Worm (Caenorhabditis elegans) whole organism, L4 larva: ENCODE data around the gene R06F6.8.

ENCODE experiments used
- aly-2 ChIP-seq: sonication (generic microtip); optimal IDR thresholded peaks from 2 replicates; lab custom pipeline; 2018; ENCODE audit warnings: missing biosample characterization, missing genetic modification characterization
- ceh-82 ChIP-seq: sonication (generic microtip); optimal IDR thresholded peaks from 2 replicates; lab custom pipeline; 2017; ENCODE audit warnings: missing biosample characterization, missing genetic modification characterization
- ces-1 ChIP-seq: fragments of 150-350 bp; sonication (generic microtip); optimal IDR thresholded peaks from 4 replicates; lab custom pipeline; 2014; ENCODE audit warnings: missing biosample characterization, missing genetic modification reagents, missing genetic modification characterization
- egl-27 ChIP-seq: sonication (generic microtip); optimal IDR thresholded peaks from 3 replicates; lab custom pipeline; 2017; ENCODE audit warnings: missing biosample characterization, missing genetic modification reagents, missing genetic modification characterization
- jun-1 ChIP-seq: fragments of 150-350 bp; optimal IDR thresholded peaks from 2 replicates; lab custom pipeline; 2014; ENCODE audit warnings: missing biosample characterization, missing genetic modification reagents, missing genetic modification characterization
- mdt-29 ChIP-seq: fragments of 200-800 bp; sonication (Bioruptor generic); IDR thresholded peaks from 2 replicates; pipeline ENCODE4 v1.3.6; 2022; ENCODE audit warnings: missing genetic modification reagents, missing genetic modification characterization, missing compliant biosample characterization
- ztf-11 ChIP-seq: fragments of 150-350 bp; optimal IDR thresholded peaks from 2 replicates; lab custom pipeline; 2014; ENCODE audit warnings: missing biosample characterization, missing genetic modification characterization

ce11 chrII:10829081-10829480 is 9.3 kb upstream of the R06F6.8 start, which contains the start of gene VM106R.1:
- no peak for TF ChIP-seq ztf-11 (tag; lab: Kevin White, UChicago)
- TF ChIP-seq ceh-82 (tag; lab: Kevin White, UChicago): no peak
- TF ChIP-seq jun-1 (tag; lab: Kevin White, UChicago): no peak
- no peak for TF ChIP-seq egl-27
- no peak for TF ChIP-seq aly-2 (tag; lab: Kevin White, UChicago)
- TF ChIP-seq ces-1 (GFP tag; lab: Kevin White, UChicago): no peak
- no peak for TF ChIP-seq mdt-29 (GFP tag; lab: Robert Waterston, UW)
